Worm (Caenorhabditis elegans) whole organism, late embryonic: ENCODE results near the gene osm-11.

ENCODE experiments used
- ceh-22 ChIP-seq: sonication (generic microtip); optimal IDR thresholded peaks from 2 replicates; lab custom pipeline; 2017; ENCODE audit warnings: missing biosample characterization, missing genetic modification characterization
- odd-2 ChIP-seq: sonication (generic microtip); optimal IDR thresholded peaks from 2 replicates; lab custom pipeline; 2017; ENCODE audit warnings: antibody characterized with exemption, mild to moderate bottlenecking, missing genetic modification characterization, missing compliant biosample characterization

DNA sequence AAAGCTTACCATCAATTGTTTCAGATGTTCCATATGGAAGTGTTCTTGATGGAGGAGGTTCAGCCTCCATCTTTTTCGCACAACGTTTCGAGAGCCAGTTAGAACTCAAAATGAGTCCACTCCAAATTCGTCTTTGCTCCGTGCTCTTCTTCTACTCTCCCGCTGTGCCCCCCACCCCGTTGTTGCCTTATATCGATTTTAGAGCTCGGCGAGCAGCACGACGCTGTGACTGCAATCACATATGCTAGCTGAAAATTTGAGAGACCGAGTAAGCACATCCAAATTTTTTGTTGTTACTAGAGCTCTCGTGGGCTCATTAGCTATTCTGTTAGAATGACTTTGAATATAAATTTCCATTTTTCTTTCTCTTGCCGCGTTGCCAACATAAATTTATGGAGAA is 43.4 kb upstream of the osm-11 start, which contains the start of gene slc-17.1:
- TF ChIP-seq odd-2 (tag; lab: Kevin White, UChicago) (no peak), ceh-22 (tag; lab: Kevin White, UChicago) (no peak)
